Worm (Caenorhabditis elegans) whole organism, L1 larva: ENCODE measurements around the gene Y37D8A.26.

Source experiments
- C04F5.9 ChIP-seq: sonication (generic microtip); optimal IDR thresholded peaks from 2 replicates; lab custom pipeline; 2016; ENCODE audit warnings: missing genetic modification characterization, missing compliant biosample characterization
- C34B4.2 ChIP-seq: sonication (generic microtip); optimal IDR thresholded peaks from 2 replicates; lab custom pipeline; 2017; ENCODE audit warnings: mild to moderate bottlenecking, missing genetic modification characterization, missing compliant biosample characterization
- Y116A8C.19 ChIP-seq: sonication (generic microtip); optimal IDR thresholded peaks from 2 replicates; lab custom pipeline; 2016; ENCODE audit warnings: missing compliant biosample characterization, missing genetic modification characterization, borderline replicate concordance
- aha-1 ChIP-seq: fragments of 150-350 bp; optimal IDR thresholded peaks from 2 replicates; lab custom pipeline; 2014; ENCODE audit warnings: missing biosample characterization, missing genetic modification characterization
- alr-1 ChIP-seq: fragments of 200-800 bp; sonication (Bioruptor generic); optimal IDR thresholded peaks from 2 replicates; lab custom pipeline; 2018; ENCODE audit warnings: borderline replicate concordance, mild to moderate bottlenecking, missing genetic modification characterization, missing compliant biosample characterization
- aly-2 ChIP-seq: fragments of 150-350 bp; optimal IDR thresholded peaks from 2 replicates; lab custom pipeline; 2014; ENCODE audit warnings: missing biosample characterization, missing genetic modification characterization
- blmp-1 ChIP-seq: fragments of 150-350 bp; optimal IDR thresholded peaks from 2 replicates; lab custom pipeline; 2014; ENCODE audit warnings: missing biosample characterization, missing genetic modification characterization
- ceh-63 ChIP-seq: fragments of 200-800 bp; sonication (Bioruptor generic); optimal IDR thresholded peaks from 2 replicates; lab custom pipeline; 2018; ENCODE audit warnings: mild to moderate bottlenecking, missing genetic modification characterization, missing compliant biosample characterization
- ceh-82 ChIP-seq, 3 experiments: fragments of 150-350 bp in 1 of 3; sonication (generic microtip) in 2 of 3; optimal IDR thresholded peaks; 2 replicates each; lab custom pipeline; 2014 to 2017; ENCODE audit warnings: missing biosample characterization in 3 of 3, missing genetic modification characterization in 3 of 3
- ceh-88 ChIP-seq: fragments of 200-800 bp; sonication (Bioruptor generic); IDR thresholded peaks from 2 replicates; pipeline ENCODE4 v1.3.6; 2022; ENCODE audit warnings: missing genetic modification characterization, missing compliant biosample characterization
- ceh-90 ChIP-seq: sonication (generic microtip); optimal IDR thresholded peaks from 2 replicates; lab custom pipeline; 2016; ENCODE audit warnings: missing genetic modification characterization, missing compliant biosample characterization
- ces-1 ChIP-seq: fragments of 150-350 bp; optimal IDR thresholded peaks from 2 replicates; lab custom pipeline; 2014; ENCODE audit warnings: missing biosample characterization, missing genetic modification reagents, missing genetic modification characterization
- dpl-1 ChIP-seq, 3 experiments: fragments of 150-350 bp in 2 of 3; sonication (generic microtip) in 1 of 3; optimal IDR thresholded peaks; 2 replicates each; lab custom pipeline; 2014 to 2017; ENCODE audit warnings: missing biosample characterization in 3 of 3, missing genetic modification characterization in 3 of 3, missing genetic modification reagents in 3 of 3
- dsc-1 ChIP-seq: sonication (generic microtip); optimal IDR thresholded peaks from 2 replicates; lab custom pipeline; 2016; ENCODE audit warnings: mild to moderate bottlenecking, missing genetic modification characterization, missing compliant biosample characterization
- efl-1 ChIP-seq, 4 experiments: fragments of 150-350 bp; optimal IDR thresholded peaks in 3 of 4; peaks in 1 of 4; 1 replicate in 1 of 4; 2 replicates in 3 of 4; lab custom pipeline; 2014; ENCODE audit warnings: missing biosample characterization in 2 of 4, missing genetic modification characterization in 2 of 4, missing genetic modification reagents in 2 of 4
- efl-3 ChIP-seq: fragments of 200-800 bp; sonication (Bioruptor generic); optimal IDR thresholded peaks from 2 replicates; lab custom pipeline; 2018; ENCODE audit warnings: mild to moderate bottlenecking, missing genetic modification characterization, missing compliant biosample characterization
- egl-27 ChIP-seq, 2 experiments: fragments of 150-350 bp in 1 of 2; sonication (generic microtip); optimal IDR thresholded peaks; 3 replicates each; lab custom pipeline; 2017 to 2018; ENCODE audit warnings: missing biosample characterization in 2 of 2, missing genetic modification characterization in 2 of 2, missing genetic modification reagents in 2 of 2
- elt-2 ChIP-seq: sonication (generic microtip); optimal IDR thresholded peaks from 2 replicates; lab custom pipeline; 2016; ENCODE audit warnings: missing genetic modification characterization, mild to moderate bottlenecking, inconsistent platforms, missing compliant biosample characterization, missing genetic modification reagents
- elt-3 ChIP-seq, 6 experiments: fragments of 150-350 bp in 1 of 6; sonication (generic microtip); optimal IDR thresholded peaks; 2 replicates each; lab custom pipeline; 2017 to 2018; ENCODE audit warnings: missing biosample characterization in 6 of 6, missing genetic modification characterization in 6 of 6, inconsistent platforms in 1 of 6
- ets-5 ChIP-seq: fragments of 200-800 bp; sonication (Bioruptor generic); IDR thresholded peaks from 2 replicates; pipeline ENCODE4 v1.3.6; 2022; ENCODE audit warnings: missing genetic modification characterization, missing compliant biosample characterization
- grh-1 ChIP-seq: fragments of 200-800 bp; sonication (Bioruptor generic); IDR thresholded peaks from 2 replicates; pipeline ENCODE4 v1.3.6; 2022; ENCODE audit warnings: missing genetic modification reagents, missing genetic modification characterization, missing compliant biosample characterization
- hlh-17 ChIP-seq: fragments of 200-800 bp; sonication (Bioruptor generic); optimal IDR thresholded peaks from 2 replicates; lab custom pipeline; 2018; ENCODE audit warnings: missing genetic modification characterization, mild to moderate bottlenecking, missing compliant biosample characterization, moderate library complexity, borderline replicate concordance
- lin-14 ChIP-seq: fragments of 200-800 bp; sonication (Bioruptor generic); optimal IDR thresholded peaks from 2 replicates; lab custom pipeline; 2018; ENCODE audit warnings: mild to moderate bottlenecking, missing genetic modification characterization, moderate library complexity, missing compliant biosample characterization
- lin-35 ChIP-seq, 2 experiments: fragments of 150-350 bp; optimal IDR thresholded peaks; 2 replicates each; lab custom pipeline; 2014; ENCODE audit warnings: missing biosample characterization in 2 of 2, missing genetic modification characterization in 2 of 2, missing genetic modification reagents in 2 of 2
- lir-3 ChIP-seq: sonication (generic microtip); optimal IDR thresholded peaks from 2 replicates; lab custom pipeline; 2016; ENCODE audit warnings: mild to moderate bottlenecking, missing genetic modification characterization, moderate library complexity, missing compliant biosample characterization; ENCODE audit not compliant: poor library complexity
- mdl-1 ChIP-seq, 2 experiments: fragments of 150-350 bp; optimal IDR thresholded peaks; 2 replicates each; lab custom pipeline; 2014 to 2017; ENCODE audit warnings: missing biosample characterization in 2 of 2, missing genetic modification characterization in 2 of 2, inconsistent platforms in 1 of 2
- nhr-11 ChIP-seq: fragments of 150-350 bp; optimal IDR thresholded peaks from 2 replicates; lab custom pipeline; 2014; ENCODE audit warnings: missing biosample characterization, missing genetic modification characterization
- nhr-12 ChIP-seq: sonication (generic microtip); optimal IDR thresholded peaks from 2 replicates; lab custom pipeline; 2017; ENCODE audit warnings: missing biosample characterization, missing genetic modification characterization
- nhr-19 ChIP-seq: fragments of 200-800 bp; sonication (Bioruptor generic); conservative IDR thresholded peaks from 2 replicates; pipeline ENCODE4 v1.3.6; 2022; ENCODE audit warnings: missing genetic modification characterization, missing compliant biosample characterization
- nhr-20 ChIP-seq: sonication (generic microtip); optimal IDR thresholded peaks from 2 replicates; lab custom pipeline; 2016; ENCODE audit warnings: mild to moderate bottlenecking, missing genetic modification characterization, missing compliant biosample characterization
- nhr-237 ChIP-seq: fragments of 150-350 bp; optimal IDR thresholded peaks from 2 replicates; lab custom pipeline; 2014; ENCODE audit warnings: missing biosample characterization, missing genetic modification characterization
- nhr-71 ChIP-seq: sonication (generic microtip); optimal IDR thresholded peaks from 2 replicates; lab custom pipeline; 2016; ENCODE audit warnings: mild to moderate bottlenecking, missing genetic modification characterization, moderate library complexity, missing compliant biosample characterization
- nhr-77 ChIP-seq: fragments of 150-350 bp; optimal IDR thresholded peaks from 2 replicates; lab custom pipeline; 2014; ENCODE audit warnings: missing biosample characterization, missing genetic modification characterization
- nhr-85 ChIP-seq: sonication (generic microtip); peaks from one replicate; lab custom pipeline; 2016; ENCODE audit warnings: missing genetic modification characterization, inconsistent platforms, missing compliant biosample characterization
- nhr-90 ChIP-seq: sonication (generic microtip); optimal IDR thresholded peaks from 2 replicates; lab custom pipeline; 2016; ENCODE audit warnings: mild to moderate bottlenecking, missing genetic modification characterization, missing compliant biosample characterization; ENCODE audit not compliant: poor library complexity
- pag-3 ChIP-seq: sonication (generic microtip); optimal IDR thresholded peaks from 2 replicates; lab custom pipeline; 2017; ENCODE audit warnings: missing genetic modification characterization, mild to moderate bottlenecking, missing compliant biosample characterization, antibody characterized with exemption, borderline replicate concordance; ENCODE audit not compliant: insufficient read depth
- pax-3 ChIP-seq: fragments of 200-800 bp; sonication (Bioruptor generic); optimal IDR thresholded peaks from 2 replicates; lab custom pipeline; 2018; ENCODE audit warnings: mild to moderate bottlenecking, missing genetic modification characterization, moderate library complexity, missing compliant biosample characterization
- snu-23 ChIP-seq: sonication (generic microtip); optimal IDR thresholded peaks from 2 replicates; lab custom pipeline; 2016; ENCODE audit warnings: missing genetic modification characterization, missing compliant biosample characterization
- sptf-1 ChIP-seq: fragments of 150-350 bp; optimal IDR thresholded peaks from 2 replicates; lab custom pipeline; 2014; ENCODE audit warnings: missing biosample characterization, missing genetic modification characterization
- sup-37 ChIP-seq: fragments of 200-800 bp; sonication (Bioruptor generic); optimal IDR thresholded peaks from 2 replicates; lab custom pipeline; 2018; ENCODE audit warnings: mild to moderate bottlenecking, missing genetic modification characterization, missing compliant biosample characterization
- tbx-2 ChIP-seq: sonication (generic microtip); optimal IDR thresholded peaks from 2 replicates; lab custom pipeline; 2016; ENCODE audit warnings: missing genetic modification characterization, missing compliant biosample characterization
- unc-130 ChIP-seq: fragments of 150-350 bp; optimal IDR thresholded peaks from 2 replicates; lab custom pipeline; 2017; ENCODE audit warnings: missing biosample characterization, missing genetic modification characterization, inconsistent platforms
- unc-62 ChIP-seq: fragments of 150-350 bp; optimal IDR thresholded peaks from 2 replicates; lab custom pipeline; 2014; ENCODE audit warnings: missing biosample characterization, missing genetic modification reagents, missing genetic modification characterization
- unc-86 ChIP-seq: sonication (generic microtip); optimal IDR thresholded peaks from 2 replicates; lab custom pipeline; 2016; ENCODE audit warnings: missing genetic modification characterization, missing compliant biosample characterization
- vab-15 ChIP-seq: sonication (generic microtip); optimal IDR thresholded peaks from 2 replicates; lab custom pipeline; 2017; ENCODE audit warnings: missing genotype, mild to moderate bottlenecking, missing genetic modification characterization, missing compliant biosample characterization
- xbp-1 ChIP-seq: sonication (generic microtip); optimal IDR thresholded peaks from 2 replicates; lab custom pipeline; 2016; ENCODE audit warnings: missing genetic modification characterization, missing compliant biosample characterization
- zag-1 ChIP-seq: fragments of 150-350 bp; optimal IDR thresholded peaks from 2 replicates; lab custom pipeline; 2014; ENCODE audit warnings: missing biosample characterization, missing genetic modification characterization

The Y37D8A.26 gene

DNA sequence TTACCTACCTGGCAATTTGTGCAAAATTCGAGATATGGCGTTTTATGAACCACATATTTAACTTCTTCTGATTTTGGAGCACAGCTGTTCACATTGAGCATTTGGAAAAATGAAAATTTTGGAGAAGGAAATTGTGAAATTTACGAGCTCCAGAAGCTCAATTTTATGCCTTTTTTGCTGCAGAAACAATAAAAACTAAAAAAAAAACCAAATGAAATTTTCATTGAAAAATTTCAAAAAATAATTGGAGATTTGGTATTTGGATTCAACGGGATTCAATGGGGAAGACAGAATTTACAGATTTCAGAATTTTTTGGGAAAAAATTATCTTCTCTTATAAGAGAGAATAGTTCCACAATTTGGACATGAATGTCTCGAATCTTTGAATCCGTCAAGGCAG is at the start of gene Y37D8A.26:
TSS of gene Y37D8A.26 (minus strand) at position 101 of the 400 bp plus-strand sequence.
- TF ChIP-seq nhr-237 (tag; lab: Kevin White, UChicago): no peak
- TF ChIP-seq dpl-1 (GFP tag; optimal IDR thresholded peaks at IDR 0.05; lab: Kevin White, UChicago): no peak
- TF ChIP-seq lin-14 (GFP tag; lab: Kevin White, UChicago): no peak
- TF ChIP-seq lin-35 (GFP tag; optimal IDR thresholded peaks at IDR 0.05; lab: Kevin White, UChicago): no peak
- TF ChIP-seq elt-2: no peak
- TF ChIP-seq, all 84 proteins: peak for 0

DNA sequence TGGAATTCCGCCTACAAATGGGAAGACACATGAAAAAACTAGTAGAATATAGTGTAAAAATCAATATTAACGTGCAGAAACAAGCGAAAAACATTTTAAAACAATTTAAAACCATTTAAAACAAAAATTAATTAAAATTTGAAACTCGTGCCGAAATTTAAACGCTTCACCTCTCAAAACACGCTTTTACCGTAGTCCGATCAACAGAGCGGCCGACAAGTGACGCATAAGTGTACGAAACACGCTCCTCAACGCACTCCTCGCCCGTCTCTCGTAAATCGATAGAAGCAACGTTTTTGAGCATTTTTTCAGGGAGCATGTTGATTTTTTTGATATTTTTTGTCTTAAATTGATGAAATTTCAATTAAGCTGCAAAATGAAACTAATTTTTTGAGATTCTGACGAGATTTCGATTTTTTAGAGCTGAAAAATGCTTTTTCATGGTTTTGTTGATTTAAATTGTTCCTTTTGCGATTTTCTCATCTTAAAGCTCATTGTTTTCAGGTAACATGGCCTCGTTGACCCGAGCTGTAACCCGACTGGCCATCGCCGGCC is 48.5 kb upstream of the Y37D8A.26 start, which contains the start of gene cox-5A:
TSS of gene cox-5A (plus strand) at position 505 of the 555 bp plus-strand sequence.
- TF ChIP-seq unc-62 (GFP tag; lab: Kevin White, UChicago) (peak; percentile 89), ets-5 (0 out of 2 replicates have a peak, but pooled peaks have one; percentile 55), blmp-1 (peak; percentile 86), ceh-88 (GFP tag; lab: Robert Waterston, UW) (peak; percentile 98), mdl-1 (tag; optimal IDR thresholded peaks at IDR 0.05; lab: Kevin White, UChicago) (peak; percentile 64 to 96), nhr-85 (tag; lab: Kevin White, UChicago) (peak; percentile 99), egl-27 (tag; optimal IDR thresholded peaks at IDR 0.05; lab: Kevin White, UChicago) (peak; percentile 60 to 73), unc-86 (tag; lab: Kevin White, UChicago) (peak; percentile 100), pax-3 (peak; percentile 99), ceh-63 (GFP tag; lab: Kevin White, UChicago) (peak; percentile 83), nhr-19 (GFP tag; lab: Robert Waterston, UW) (peak; percentile 99), aly-2 (peak; percentile 98), C04F5.9 (tag; lab: Kevin White, UChicago) (peak; percentile 96), aha-1 (tag; lab: Kevin White, UChicago) (peak; percentile 96), grh-1 (peak; percentile 98), xbp-1 (tag; lab: Kevin White, UChicago) (peak; percentile 99), efl-1 (optimal IDR thresholded peaks at IDR 0.05; lab: Kevin White, UChicago) (peak; percentile 96 to 100), efl-1 (GFP tag; optimal IDR thresholded peaks at IDR 0.05 in 1 of 2; lab: Kevin White, UChicago) (peak; percentile 100), hlh-17 (GFP tag; lab: Kevin White, UChicago) (peak; percentile 36), nhr-71 (tag; lab: Kevin White, UChicago) (peak; percentile 100), dsc-1 (peak; percentile 100), nhr-12 (peak; percentile 61), ceh-82 (tag; optimal IDR thresholded peaks at IDR 0.05; lab: Kevin White, UChicago) (peak; percentile 99), elt-3 (tag; optimal IDR thresholded peaks at IDR 0.05; lab: Kevin White, UChicago) (peak in 5 of 6 experiments; percentile 83 to 99 (median 97)), pag-3 (tag; lab: Kevin White, UChicago) (peak; percentile 79), lir-3 (tag; lab: Kevin White, UChicago) (peak; percentile 94), tbx-2 (peak; percentile 100), nhr-20 (tag; lab: Kevin White, UChicago) (peak; percentile 100), vab-15 (tag; lab: Kevin White, UChicago) (peak; percentile 96), sup-37 (GFP tag; lab: Kevin White, UChicago) (peak; percentile 99), snu-23 (peak; percentile 100), efl-3 (peak; percentile 93), ceh-90 (tag; lab: Kevin White, UChicago) (peak; percentile 70), lin-35 (GFP tag; optimal IDR thresholded peaks at IDR 0.05; lab: Kevin White, UChicago) (peak; percentile 100), alr-1 (tag; lab: Kevin White, UChicago) (no peak), nhr-11 (tag; lab: Kevin White, UChicago) (peak; percentile 94), nhr-237 (tag; lab: Kevin White, UChicago) (peak; percentile 97), dpl-1 (GFP tag; optimal IDR thresholded peaks at IDR 0.05; lab: Kevin White, UChicago) (peak; percentile 100), nhr-77 (tag; lab: Kevin White, UChicago) (peak; percentile 98), nhr-90 (tag; lab: Kevin White, UChicago) (peak; percentile 99), Y116A8C.19 (tag; lab: Kevin White, UChicago) (peak; percentile 76), zag-1 (peak; percentile 94), ces-1 (GFP tag; lab: Kevin White, UChicago) (no peak), sptf-1 (tag; lab: Kevin White, UChicago) (no peak), unc-130 (tag; lab: Kevin White, UChicago) (peak; percentile 99), elt-2 (peak; percentile 96), C34B4.2 (peak; percentile 95)
